Worm (Caenorhabditis elegans): ENCODE data around the gene tgt-1.

The tgt-1 gene

DNA sequence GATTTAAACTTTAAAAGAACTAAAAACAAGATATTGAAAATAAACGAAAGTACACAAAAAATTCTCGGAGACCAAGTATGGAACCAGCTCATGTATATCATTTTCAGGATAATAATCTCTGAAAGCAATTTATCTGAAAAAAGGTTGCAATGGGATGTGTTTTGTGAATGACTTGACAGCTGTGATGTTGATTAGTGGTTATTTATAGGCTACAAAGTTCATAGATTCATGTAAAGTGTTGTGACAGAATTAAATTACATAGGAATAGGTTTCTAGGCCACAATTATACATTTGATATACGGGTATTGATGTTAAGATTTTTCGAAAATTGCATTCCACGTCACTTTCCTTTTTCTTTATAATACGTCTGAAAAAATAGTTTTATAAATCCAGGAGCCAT is 5.7 kb upstream of the tgt-1 start, which contains the start of gene srj-1:
Gene srj-1 (minus strand): TSS at position 101 of the 400 bp plus-strand sequence.
- TF ChIP-seq F13H6.1 (tag; optimal IDR thresholded peaks at IDR 0.05) (no peak), nhr-25 (tag; optimal IDR thresholded peaks at IDR 0.05) (no peak), lin-13 (GFP tag; optimal IDR thresholded peaks at IDR 0.05) (no peak), dmd-4 (tag; optimal IDR thresholded peaks at IDR 0.05) (no peak), nhr-237 (tag; optimal IDR thresholded peaks at IDR 0.05) (no peak), nhr-21 (tag; optimal IDR thresholded peaks at IDR 0.05) (no peak), elt-3 (tag; optimal IDR thresholded peaks at IDR 0.05) (no peak), ceh-82 (tag; optimal IDR thresholded peaks at IDR 0.05) (no peak), unc-62 (GFP tag; optimal IDR thresholded peaks at IDR 0.05) (no peak), Y55F3AM.14 (GFP tag; optimal IDR thresholded peaks at IDR 0.05) (no peak), fos-1 (tag; optimal IDR thresholded peaks at IDR 0.05) (no peak), ztf-4 (tag; optimal IDR thresholded peaks at IDR 0.05) (no peak), snpc-4 (tag; optimal IDR thresholded peaks at IDR 0.05) (no peak), nhr-10 (tag; optimal IDR thresholded peaks at IDR 0.05) (no peak), mdl-1 (tag; optimal IDR thresholded peaks at IDR 0.05) (no peak), crh-2 (tag; optimal IDR thresholded peaks at IDR 0.05) (no peak), mab-5 (tag; optimal IDR thresholded peaks at IDR 0.05) (no peak), skn-1 (tag; optimal IDR thresholded peaks at IDR 0.05) (no peak), elt-1 (tag; optimal IDR thresholded peaks at IDR 0.05) (no peak)

ce11 chrIV:11961485-11962255 is 2.1 kb upstream of the tgt-1 start, which contains the start of gene ZK829.7:
TSS of gene ZK829.7 (minus strand) at chrIV:11961535.
- TF ChIP-seq elt-1 (tag; optimal IDR thresholded peaks at IDR 0.05) (no peak), gmeb-1 (tag; optimal IDR thresholded peaks at IDR 0.05) (peak; percentile 98), nhr-77 (tag; optimal IDR thresholded peaks at IDR 0.05) (peak; percentile 20), aly-2 (tag; optimal IDR thresholded peaks at IDR 0.05) (no peak), mab-5 (tag; optimal IDR thresholded peaks at IDR 0.05) (peak; percentile 30), nhr-23 (tag; optimal IDR thresholded peaks at IDR 0.05) (no peak), nhr-12 (tag; optimal IDR thresholded peaks at IDR 0.05) (no peak), lin-39 (tag; optimal IDR thresholded peaks at IDR 0.05) (no peak), peb-1 (tag; optimal IDR thresholded peaks at IDR 0.05) (no peak), lsy-2 (tag; optimal IDR thresholded peaks at IDR 0.05) (peak; percentile 77 to 89), sem-4 (tag; optimal IDR thresholded peaks at IDR 0.05) (peak; percentile 60), dmd-4 (tag; optimal IDR thresholded peaks at IDR 0.05) (no peak), skn-1 (tag; optimal IDR thresholded peaks at IDR 0.05) (no peak), zag-1 (tag; optimal IDR thresholded peaks at IDR 0.05) (no peak), elt-3 (tag; optimal IDR thresholded peaks at IDR 0.05) (no peak), ceh-82 (tag; optimal IDR thresholded peaks at IDR 0.05) (no peak), nhr-6 (tag; optimal IDR thresholded peaks at IDR 0.05) (peak; percentile 75), lin-11 (tag; optimal IDR thresholded peaks at IDR 0.05) (no peak), nhr-21 (tag; optimal IDR thresholded peaks at IDR 0.05) (peak; percentile 52), blmp-1 (tag; optimal IDR thresholded peaks at IDR 0.05; ENCODE audit: insufficient read depth) (peak; percentile 13), nhr-10 (tag; optimal IDR thresholded peaks at IDR 0.05) (no peak), nhr-11 (tag; optimal IDR thresholded peaks at IDR 0.05) (no peak), crh-2 (tag; optimal IDR thresholded peaks at IDR 0.05) (peak; percentile 85), egl-27 (tag; optimal IDR thresholded peaks at IDR 0.05) (peak; percentile 47), mdl-1 (tag; optimal IDR thresholded peaks at IDR 0.05) (peak in 1 of 2 experiments; percentile 11), nhr-25 (tag; optimal IDR thresholded peaks at IDR 0.05) (peak; percentile 74), F13H6.1 (tag; optimal IDR thresholded peaks at IDR 0.05) (peak; percentile 68), alr-1 (tag; optimal IDR thresholded peaks at IDR 0.05) (no peak), ztf-4 (tag; optimal IDR thresholded peaks at IDR 0.05) (no peak), snpc-4 (tag; optimal IDR thresholded peaks at IDR 0.05) (peak; percentile 34), nhr-237 (tag; optimal IDR thresholded peaks at IDR 0.05) (peak; percentile 65), lin-13 (GFP tag; optimal IDR thresholded peaks at IDR 0.05) (peak; percentile 81), sma-3 (GFP tag; optimal IDR thresholded peaks at IDR 0.05) (peak; percentile 82), R02D3.7 (tag; optimal IDR thresholded peaks at IDR 0.05) (peak; percentile 5), fos-1 (tag; optimal IDR thresholded peaks at IDR 0.05) (peak; percentile 15), unc-62 (GFP tag; optimal IDR thresholded peaks at IDR 0.05) (no peak), Y55F3AM.14 (GFP tag; optimal IDR thresholded peaks at IDR 0.05) (no peak), mbf-1 (tag; optimal IDR thresholded peaks at IDR 0.05) (no peak), unc-55 (GFP tag; optimal IDR thresholded peaks at IDR 0.05) (peak; percentile 39), sma-9 (GFP tag; optimal IDR thresholded peaks at IDR 0.05) (peak; percentile 93), sma-9 (tag; optimal IDR thresholded peaks at IDR 0.05) (no peak), ceh-16 (tag; optimal IDR thresholded peaks at IDR 0.05) (no peak), unc-39 (tag; optimal IDR thresholded peaks at IDR 0.05) (no peak), C34F6.9 (tag; optimal IDR thresholded peaks at IDR 0.05) (peak; percentile 73), ztf-11 (tag; optimal IDR thresholded peaks at IDR 0.05) (no peak), nhr-129 (tag; optimal IDR thresholded peaks at IDR 0.05) (peak; percentile 51), ZK546.5 (tag; optimal IDR thresholded peaks at IDR 0.05) (peak; percentile 48), ztf-1 (GFP tag; conservative IDR thresholded peaks at IDR 0.05) (no peak), ama-1 (optimal IDR thresholded peaks at IDR 0.05) (no peak)
